Worm (Caenorhabditis elegans): ENCODE results near the gene Y105C5A.8.

Gene Y105C5A.8

ce11 chrIV:15617667-15618066, 796 bp upstream of the Y105C5A.8 start (continued):
- no peak for TF ChIP-seq attf-3 (GFP tag; conservative IDR thresholded peaks at IDR 0.05)
- TF ChIP-seq ztf-3 (GFP tag; optimal IDR thresholded peaks at IDR 0.05): no peak
- no peak for TF ChIP-seq B0336.3 (GFP tag; IDR thresholded peaks at IDR 0.05)
- TF ChIP-seq F23B12.7 (tag; optimal IDR thresholded peaks at IDR 0.05; ENCODE audit: insufficient read depth): no peak
- TF ChIP-seq T26A5.8 (tag; optimal IDR thresholded peaks at IDR 0.05): no peak
- no peak for TF ChIP-seq chd-7 (tag; optimal IDR thresholded peaks at IDR 0.05)
- no peak for TF ChIP-seq sptf-2 (GFP tag; optimal IDR thresholded peaks at IDR 0.05)

- TF ChIP-seq snpc-4 (GFP tag; optimal IDR thresholded peaks at IDR 0.05) (no peak), snpc-4 (tag; optimal IDR thresholded peaks at IDR 0.05) (peak in 3 of 4 experiments; percentile 34 to 62 (median 61)), attf-6 (GFP tag; IDR thresholded peaks at IDR 0.05) (peak; percentile 62; the same call in 1 of the 2 replicates), B0035.1 (tag; optimal IDR thresholded peaks at IDR 0.05) (no peak)
Observed at ce11 chrIV:15613141-15613540, 3.7 kb downstream of the Y105C5A.8 start.

- peak; percentile 36; the same call in 1 of the 2 replicates for TF ChIP-seq hmg-1.2 (GFP tag; IDR thresholded peaks at IDR 0.05)
- peak; percentile 66 for TF ChIP-seq snpc-4 (GFP tag; optimal IDR thresholded peaks at IDR 0.05)
- TF ChIP-seq snpc-4 (tag; optimal IDR thresholded peaks at IDR 0.05): peak; percentile 58 to 96 (median 72)
- TF ChIP-seq attf-6 (GFP tag; IDR thresholded peaks at IDR 0.05): peak; percentile 90
- TF ChIP-seq snpc-1.1 (tag; optimal IDR thresholded peaks at IDR 0.05; ENCODE audit: insufficient read depth): peak; percentile 33
Observed at ce11 chrIV:15609859-15610426, 6.9 kb downstream of the Y105C5A.8 start.

- no peak for TF ChIP-seq let-607 (tag; optimal IDR thresholded peaks at IDR 0.05)
- TF ChIP-seq snpc-4 (GFP tag; optimal IDR thresholded peaks at IDR 0.05): no peak
- peak in 3 of 4 experiments; percentile 58 to 67 (median 60) for TF ChIP-seq snpc-4 (tag; optimal IDR thresholded peaks at IDR 0.05)
- peak; percentile 70 for TF ChIP-seq attf-6 (GFP tag; IDR thresholded peaks at IDR 0.05)
Observed at ce11 chrIV:15606396-15606795, 10.5 kb downstream of the Y105C5A.8 start.

ce11 chrIV:15604194-15604593, 12.7 kb downstream of the Y105C5A.8 start:
- TF ChIP-seq madf-6 (GFP tag; IDR thresholded peaks at IDR 0.05) (0 out of 2 replicates have a peak, but pooled peaks have one; percentile 40), snpc-1.3 (tag; optimal IDR thresholded peaks at IDR 0.05; ENCODE audit: insufficient read depth) (peak; percentile 59), ceh-27 (GFP tag; optimal IDR thresholded peaks at IDR 0.05) (no peak), nhr-90 (tag; optimal IDR thresholded peaks at IDR 0.05) (no peak), snpc-1.1 (tag; optimal IDR thresholded peaks at IDR 0.05; ENCODE audit: insufficient read depth) (peak; percentile 93), him-1 (tag; optimal IDR thresholded peaks at IDR 0.05) (peak; percentile 77), F52B5.7 (tag; optimal IDR thresholded peaks at IDR 0.05) (no peak), lin-26 (GFP tag; IDR thresholded peaks at IDR 0.05) (no peak), B0261.1 (tag; optimal IDR thresholded peaks at IDR 0.05) (peak; percentile 72), sptf-2 (GFP tag; optimal IDR thresholded peaks at IDR 0.05) (no peak), madf-3 (GFP tag; IDR thresholded peaks at IDR 0.05) (no peak), tbp1 (GFP tag; optimal IDR thresholded peaks at IDR 0.05) (peak; percentile 93), ztf-3 (GFP tag; optimal IDR thresholded peaks at IDR 0.05) (no peak), snpc-3.4 (tag; optimal IDR thresholded peaks at IDR 0.05) (peak; percentile 84), snpc-4 (GFP tag; optimal IDR thresholded peaks at IDR 0.05) (peak; percentile 94), snpc-4 (tag; optimal IDR thresholded peaks at IDR 0.05) (peak; percentile 93 to 98 (median 96)), D2030.7 (GFP tag; IDR thresholded peaks at IDR 0.05) (peak; percentile 48), ekl-4 (GFP tag; IDR thresholded peaks at IDR 0.05) (no peak), unc-62 (GFP tag; optimal IDR thresholded peaks at IDR 0.05) (no peak), T07F8.4 (tag; optimal IDR thresholded peaks at IDR 0.05) (no peak), rcor-1 (GFP tag; IDR thresholded peaks at IDR 0.05) (peak; percentile 45; the same call in 1 of the 2 replicates), ztf-6 (GFP tag; IDR thresholded peaks at IDR 0.05) (no peak), rpc-1 (optimal IDR thresholded peaks at IDR 0.05) (peak; percentile 64), rpc-1 (tag; optimal IDR thresholded peaks at IDR 0.05) (peak; percentile 69), F39B2.1 (GFP tag; IDR thresholded peaks at IDR 0.05) (no peak), hsf-1 (GFP tag; IDR thresholded peaks at IDR 0.05) (no peak), ZK185.1 (tag; optimal IDR thresholded peaks at IDR 0.05; ENCODE audit: poor library complexity, severe bottlenecking) (peak; percentile 8), lsy-27 (tag; optimal IDR thresholded peaks at IDR 0.05; ENCODE audit: borderline replicate concordance, insufficient read depth) (no peak), let-607 (tag; optimal IDR thresholded peaks at IDR 0.05) (peak in 1 of 2 experiments; percentile 18), attf-6 (GFP tag; IDR thresholded peaks at IDR 0.05) (peak; percentile 98)
